Worm (Caenorhabditis elegans): ENCODE results near the gene srw-112.
A peak's percentile ranks its signal among the peaks of the same experiment; 100 is the strongest.

srw-112 gene

ce11 chrV:3038058-3038457, 32.2 kb upstream of the srw-112 start:
- TF ChIP-seq mef-2 (tag; optimal IDR thresholded peaks at IDR 0.05) (no peak), hlh-17 (GFP tag; optimal IDR thresholded peaks at IDR 0.05; ENCODE audit: borderline replicate concordance) (no peak), pag-3 (tag; optimal IDR thresholded peaks at IDR 0.05; ENCODE audit: borderline replicate concordance, insufficient read depth) (no peak), hlh-4 (tag; optimal IDR thresholded peaks at IDR 0.05) (no peak), hpl-2 (GFP tag; optimal IDR thresholded peaks at IDR 0.05) (no peak), nhr-47 (tag; optimal IDR thresholded peaks at IDR 0.05) (no peak), mab-9 (GFP tag; IDR thresholded peaks at IDR 0.05) (no peak), sup-37 (GFP tag; optimal IDR thresholded peaks at IDR 0.05) (no peak), ces-1 (GFP tag; optimal IDR thresholded peaks at IDR 0.05) (no peak), pqm-1 (tag; optimal IDR thresholded peaks at IDR 0.05) (no peak), fkh-8 (tag; optimal IDR thresholded peaks at IDR 0.05) (no peak), nhr-71 (tag; optimal IDR thresholded peaks at IDR 0.05) (no peak), skn-1 (tag; optimal IDR thresholded peaks at IDR 0.05) (no peak), snu-23 (GFP tag; optimal IDR thresholded peaks at IDR 0.05) (no peak), unc-86 (tag; optimal IDR thresholded peaks at IDR 0.05) (no peak), C16A3.4 (tag; optimal IDR thresholded peaks at IDR 0.05) (no peak), F16B12.6 (tag; optimal IDR thresholded peaks at IDR 0.05) (no peak)

- TF ChIP-seq C16A3.4 (tag; optimal IDR thresholded peaks at IDR 0.05) (no peak), vab-15 (tag; optimal IDR thresholded peaks at IDR 0.05) (no peak), snu-23 (GFP tag; optimal IDR thresholded peaks at IDR 0.05) (no peak), nhr-20 (tag; optimal IDR thresholded peaks at IDR 0.05) (no peak), rnt-1 (tag; optimal IDR thresholded peaks at IDR 0.05) (no peak), fkh-8 (tag; optimal IDR thresholded peaks at IDR 0.05) (no peak), jun-1 (tag; optimal IDR thresholded peaks at IDR 0.05) (no peak), ama-1 (optimal IDR thresholded peaks at IDR 0.05) (no peak), sox-4 (tag; optimal IDR thresholded peaks at IDR 0.05) (no peak), ceh-63 (GFP tag; optimal IDR thresholded peaks at IDR 0.05) (no peak)
Measured at ce11 chrV:3034236-3034635, 28.4 kb upstream of the srw-112 start, which contains the start of gene srw-8. srw-8 (minus strand) TSS chrV:3034336.

ce11 chrV:3032343-3032742, 26.5 kb upstream of the srw-112 start, which contains the start of gene irld-38:
irld-38 (minus strand) TSS chrV:3032443.
- TF ChIP-seq lin-15B (tag; optimal IDR thresholded peaks at IDR 0.05): no peak
- no peak for TF ChIP-seq nhr-12 (tag; optimal IDR thresholded peaks at IDR 0.05)
- no peak for TF ChIP-seq nhr-85 (tag)
- no peak for TF ChIP-seq ztf-11 (tag; optimal IDR thresholded peaks at IDR 0.05)
- TF ChIP-seq sox-4 (tag; optimal IDR thresholded peaks at IDR 0.05): no peak
- no peak for TF ChIP-seq unc-86 (tag; optimal IDR thresholded peaks at IDR 0.05)
- no peak for TF ChIP-seq isw-1 (GFP tag; IDR thresholded peaks at IDR 0.05)
- TF ChIP-seq unc-30 (tag; optimal IDR thresholded peaks at IDR 0.05): no peak
- TF ChIP-seq mdl-1 (tag; optimal IDR thresholded peaks at IDR 0.05): no peak
- no peak for TF ChIP-seq lin-14 (GFP tag; optimal IDR thresholded peaks at IDR 0.05)
- TF ChIP-seq lin-35 (GFP tag; optimal IDR thresholded peaks at IDR 0.05): no peak
- no peak for TF ChIP-seq sup-37 (GFP tag; optimal IDR thresholded peaks at IDR 0.05)
- no peak for TF ChIP-seq fkh-8 (tag; optimal IDR thresholded peaks at IDR 0.05)

- TF ChIP-seq efl-1 (optimal IDR thresholded peaks at IDR 0.05) (no peak), efl-1 (GFP tag; optimal IDR thresholded peaks at IDR 0.05 in 1 of 2) (peak in 1 of 2 experiments; percentile 80), lir-3 (tag; optimal IDR thresholded peaks at IDR 0.05; ENCODE audit: poor library complexity) (no peak), ceh-90 (tag; optimal IDR thresholded peaks at IDR 0.05) (no peak), ceh-63 (GFP tag; optimal IDR thresholded peaks at IDR 0.05) (no peak), unc-86 (tag; optimal IDR thresholded peaks at IDR 0.05) (no peak)
Measured at ce11 chrV:3028205-3028604, 22.3 kb upstream of the srw-112 start, which contains the start of gene asp-7. asp-7 (plus strand) TSS chrV:3028285.

Measured in whole organism, L1 larva.